Worm (Caenorhabditis elegans) whole organism, midembryonic: ENCODE results near the gene F26F2.7.

Experiments used
- T22C8.4 ChIP-seq: fragments of 200-800 bp; sonication (Bioruptor generic); IDR thresholded peaks from 2 replicates; pipeline ENCODE4 v1.3.6; 2022; ENCODE audit warnings: missing genetic modification characterization, missing compliant biosample characterization
- flt-1 ChIP-seq: fragments of 200-800 bp; sonication (Bioruptor generic); IDR thresholded peaks from 2 replicates; pipeline ENCODE4 v1.3.6; 2022; ENCODE audit warnings: missing genetic modification characterization, missing compliant biosample characterization
- med-1 ChIP-seq: sonication (generic microtip); optimal IDR thresholded peaks from 2 replicates; lab custom pipeline; 2017; ENCODE audit warnings: missing genetic modification characterization, mild to moderate bottlenecking, missing compliant biosample characterization, antibody characterized with exemption, missing genetic modification reagents; ENCODE audit not compliant: insufficient read depth

DNA sequence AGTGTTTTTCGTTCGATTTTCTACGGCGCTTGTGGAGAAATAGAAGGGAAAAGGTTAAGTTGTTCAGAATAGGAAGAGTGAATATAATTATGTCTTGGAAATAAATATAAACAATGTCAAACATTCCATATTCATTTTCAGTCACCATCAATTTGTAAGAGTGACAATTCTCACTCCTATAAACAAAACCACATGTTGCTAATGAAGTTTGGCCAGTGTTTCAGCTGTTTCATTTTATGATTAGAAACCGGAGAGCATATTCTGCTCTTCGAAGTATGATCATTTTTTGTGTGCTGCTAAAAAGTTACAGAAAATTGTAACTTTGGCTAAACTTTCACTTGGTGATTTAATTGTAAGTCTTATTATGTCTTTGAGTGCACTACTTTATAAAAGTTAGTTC, 25.7 kb upstream of the F26F2.7 start, which contains the start of gene Y38H6C.21:
- TF ChIP-seq flt-1 (no peak), T22C8.4 (no peak), med-1 (GFP tag; lab: Kevin White, UChicago) (no peak)
